Fruit fly (Drosophila melanogaster) whole organism, wandering third instar larva: Measurements from ENCODE around the gene Glg1.
A peak's percentile ranks its signal among the peaks of the same experiment; 100 is the strongest.

ENCODE experiments used
- Abd-B ChIP-seq: fragments of >200 bp; optimal IDR thresholded peaks from 2 replicates; lab custom pipeline; 2017; ENCODE audit warnings: missing biosample characterization, missing genetic modification characterization
- CG32264 ChIP-seq: fragments of 200-800 bp; sonication (Bioruptor generic); optimal IDR thresholded peaks from 2 replicates; lab custom pipeline; 2016; ENCODE audit warnings: missing biosample characterization, missing genetic modification characterization
- CG9705 ChIP-seq: fragments of 200-800 bp; sonication (Bioruptor generic); optimal IDR thresholded peaks from 2 replicates; lab custom pipeline; 2018; ENCODE audit warnings: missing biosample characterization, mild to moderate bottlenecking, missing genetic modification characterization
- CrebA ChIP-seq: fragments of 200-800 bp; sonication (Bioruptor generic); optimal IDR thresholded peaks from 2 replicates; lab custom pipeline; 2016; ENCODE audit warnings: missing biosample characterization, mild to moderate bottlenecking, missing genetic modification characterization, borderline replicate concordance
- Dfd ChIP-seq: fragments of >200 bp; optimal IDR thresholded peaks from 2 replicates; lab custom pipeline; 2017; ENCODE audit warnings: missing biosample characterization, missing genetic modification characterization
- Dif ChIP-seq: fragments of 200-275, 200-300 bp; sonication (Bioruptor generic); optimal IDR thresholded peaks from 2 replicates; lab custom pipeline; 2018; ENCODE audit warnings: missing biosample characterization, missing genetic modification characterization; ENCODE audit not compliant: partially characterized antibody
- GATAd ChIP-seq: sonication (Bioruptor generic); optimal IDR thresholded peaks from 2 replicates; lab custom pipeline; 2016; ENCODE audit warnings: missing biosample characterization, missing genetic modification characterization
- HLH106 ChIP-seq: fragments of 200-800 bp; optimal IDR thresholded peaks from 3 replicates; lab custom pipeline; 2019; ENCODE audit warnings: missing biosample characterization, mild to moderate bottlenecking, missing genetic modification characterization, moderate library complexity
- Hnf4 ChIP-seq: fragments of 200-800 bp; sonication (Bioruptor generic); optimal IDR thresholded peaks from 2 replicates; lab custom pipeline; 2016; ENCODE audit warnings: missing biosample characterization, mild to moderate bottlenecking, missing genetic modification characterization
- Hr78 ChIP-seq: fragments of >200 bp; optimal IDR thresholded peaks from 2 replicates; lab custom pipeline; 2017; ENCODE audit warnings: missing biosample characterization, missing genetic modification characterization
- Hr83 ChIP-seq: fragments of 200-300 bp; sonication (Bioruptor generic); optimal IDR thresholded peaks from 2 replicates; lab custom pipeline; 2016; ENCODE audit warnings: missing biosample characterization, mild to moderate bottlenecking, missing genetic modification characterization, moderate library complexity; ENCODE audit not compliant: poor library complexity, severe bottlenecking
- Jra ChIP-seq: sonication (Bioruptor generic); optimal IDR thresholded peaks from 2 replicates; lab custom pipeline; 2016; ENCODE audit warnings: missing biosample characterization, missing genetic modification characterization
- Mio ChIP-seq: sonication (Bioruptor generic); optimal IDR thresholded peaks from 2 replicates; lab custom pipeline; 2016; ENCODE audit warnings: missing biosample characterization, missing genetic modification characterization
- Myc ChIP-seq: fragments of >200 bp; optimal IDR thresholded peaks from 2 replicates; lab custom pipeline; 2017
- N ChIP-seq: fragments of >200 bp; optimal IDR thresholded peaks from 2 replicates; lab custom pipeline; 2018; ENCODE audit warnings: missing biosample characterization, missing external identifiers, missing genetic modification characterization
- OdsH ChIP-seq: fragments of 200-800 bp; sonication (Bioruptor generic); optimal IDR thresholded peaks from 2 replicates; lab custom pipeline; 2016; ENCODE audit warnings: missing biosample characterization, mild to moderate bottlenecking, missing genetic modification characterization
- Rel ChIP-seq, 2 experiments: fragments of 200-800 bp; sonication (Bioruptor generic) in 1 of 2; optimal IDR thresholded peaks; 2 replicates in 1 of 2; 3 replicates in 1 of 2; lab custom pipeline; 2016 to 2019; ENCODE audit warnings: mild to moderate bottlenecking in 2 of 2, missing biosample characterization in 2 of 2, missing genetic modification characterization in 2 of 2, moderate library complexity in 1 of 2
- Sp1 ChIP-seq: fragments of 200-800 bp; sonication (Bioruptor generic); optimal IDR thresholded peaks from 3 replicates; lab custom pipeline; 2019; ENCODE audit warnings: missing biosample characterization, mild to moderate bottlenecking, missing genetic modification characterization, moderate library complexity
- Vsx2 ChIP-seq: fragments of 200-300, 225-300 bp; sonication (Bioruptor generic); optimal IDR thresholded peaks from 2 replicates; lab custom pipeline; 2018; ENCODE audit warnings: missing biosample characterization, missing genetic modification characterization; ENCODE audit not compliant: partially characterized antibody
- br ChIP-seq: fragments of 200-800 bp; sonication (Bioruptor generic); optimal IDR thresholded peaks from 2 replicates; lab custom pipeline; 2016; ENCODE audit warnings: missing biosample characterization, missing genetic modification characterization
- brk ChIP-seq: fragments of 200-800 bp; sonication (Bioruptor generic); optimal IDR thresholded peaks from 2 replicates; lab custom pipeline; 2016; ENCODE audit warnings: missing biosample characterization, mild to moderate bottlenecking, missing genetic modification characterization
- dl ChIP-seq, 2 experiments: fragments of 175-275, 200-275 bp in 1 of 2; fragments of 200-275 bp in 1 of 2; sonication (Bioruptor generic); optimal IDR thresholded peaks; lab custom pipeline; 2018; ENCODE audit warnings: mild to moderate bottlenecking in 2 of 2, missing biosample characterization in 2 of 2, missing genetic modification characterization in 2 of 2, moderate library complexity in 2 of 2; ENCODE audit not compliant: partially characterized antibody in 2 of 2, insufficient read depth in 1 of 2
- dmrt93B ChIP-seq: fragments of 200-800 bp; sonication (Bioruptor generic); optimal IDR thresholded peaks from 2 replicates; lab custom pipeline; 2018; ENCODE audit warnings: missing biosample characterization, mild to moderate bottlenecking, missing genetic modification characterization
- dsf ChIP-seq: sonication (Bioruptor generic); optimal IDR thresholded peaks from 2 replicates; lab custom pipeline; 2016; ENCODE audit warnings: missing biosample characterization, missing genetic modification characterization, borderline replicate concordance
- ey ChIP-seq: fragments of 200-800 bp; sonication (Bioruptor generic); optimal IDR thresholded peaks from 2 replicates; lab custom pipeline; 2016; ENCODE audit warnings: missing biosample characterization, missing genetic modification characterization
- foxo ChIP-seq, 2 experiments: fragments of 200-800 bp; sonication (Bioruptor generic); optimal IDR thresholded peaks; 2 replicates in 1 of 2; 3 replicates in 1 of 2; lab custom pipeline; 2016 to 2017; ENCODE audit warnings: missing biosample characterization in 2 of 2, missing genetic modification characterization in 2 of 2
- fru ChIP-seq: fragments of 200-800 bp; sonication (Bioruptor generic); optimal IDR thresholded peaks from 3 replicates; lab custom pipeline; 2016; ENCODE audit warnings: missing biosample characterization, mild to moderate bottlenecking, missing genetic modification characterization
- h ChIP-seq: fragments of 200-800 bp; sonication (Bioruptor generic); optimal IDR thresholded peaks from 3 replicates; lab custom pipeline; 2016; ENCODE audit warnings: missing biosample characterization, mild to moderate bottlenecking, missing genetic modification characterization
- jim ChIP-seq: fragments of 175-275, 200-325 bp; sonication (Bioruptor generic); optimal IDR thresholded peaks from 2 replicates; lab custom pipeline; 2016; ENCODE audit warnings: missing biosample characterization, mild to moderate bottlenecking, missing genetic modification characterization
- lola ChIP-seq: fragments of >200 bp; optimal IDR thresholded peaks from 2 replicates; lab custom pipeline; 2017; ENCODE audit warnings: missing biosample characterization, missing genetic modification characterization
- pan ChIP-seq: fragments of >200 bp; optimal IDR thresholded peaks from 2 replicates; lab custom pipeline; 2017
- psq ChIP-seq: fragments of 200-800 bp; sonication (Bioruptor generic); optimal IDR thresholded peaks from 3 replicates; lab custom pipeline; 2017; ENCODE audit warnings: missing biosample characterization, mild to moderate bottlenecking, missing genetic modification characterization, moderate library complexity
- rgr ChIP-seq: fragments of 200-800 bp; sonication (Bioruptor generic); optimal IDR thresholded peaks from 3 replicates; lab custom pipeline; 2016; ENCODE audit warnings: missing biosample characterization, mild to moderate bottlenecking, missing genetic modification characterization
- sage ChIP-seq: fragments of 200-800 bp; sonication (Bioruptor generic); optimal IDR thresholded peaks from 2 replicates; lab custom pipeline; 2016; ENCODE audit warnings: missing biosample characterization, mild to moderate bottlenecking, missing genetic modification characterization
- sv ChIP-seq: fragments of 200-800 bp; sonication (Bioruptor generic); optimal IDR thresholded peaks from 3 replicates; lab custom pipeline; 2016; ENCODE audit warnings: missing biosample characterization, missing genetic modification characterization
- tai ChIP-seq: sonication (Bioruptor generic); optimal IDR thresholded peaks from 2 replicates; lab custom pipeline; 2016; ENCODE audit warnings: missing biosample characterization, missing genetic modification characterization
- usp ChIP-seq: fragments of >200 bp; optimal IDR thresholded peaks from 2 replicates; lab custom pipeline; 2017; ENCODE audit warnings: missing biosample characterization, missing genetic modification characterization
- woc ChIP-seq: sonication (Bioruptor generic); optimal IDR thresholded peaks from 2 replicates; lab custom pipeline; 2016; ENCODE audit warnings: missing biosample characterization, mild to moderate bottlenecking, missing genetic modification characterization

Gene Glg1

dm6 chr3L:21507955-21508354 is 617 bp upstream of the Glg1 start:
- TF ChIP-seq woc, result no peak
- no peak for TF ChIP-seq ey
- no peak for TF ChIP-seq Hnf4 (GFP tag; lab: Kevin White, UChicago)
- no peak for TF ChIP-seq dsf (GFP tag; lab: Kevin White, UChicago)
- no peak for TF ChIP-seq GATAd
- TF ChIP-seq lola (GFP tag; lab: Kevin White, UChicago), result no peak
- TF ChIP-seq tai (GFP tag; lab: Kevin White, UChicago), result no peak
- TF ChIP-seq sv, result no peak
- no peak for TF ChIP-seq h (GFP tag; lab: Kevin White, UChicago)
- TF ChIP-seq rgr (GFP tag; lab: Kevin White, UChicago), result no peak
- TF ChIP-seq CG32264, result no peak
- no peak for TF ChIP-seq Myc
- no peak for TF ChIP-seq Dif
- no peak for TF ChIP-seq fru

DNA sequence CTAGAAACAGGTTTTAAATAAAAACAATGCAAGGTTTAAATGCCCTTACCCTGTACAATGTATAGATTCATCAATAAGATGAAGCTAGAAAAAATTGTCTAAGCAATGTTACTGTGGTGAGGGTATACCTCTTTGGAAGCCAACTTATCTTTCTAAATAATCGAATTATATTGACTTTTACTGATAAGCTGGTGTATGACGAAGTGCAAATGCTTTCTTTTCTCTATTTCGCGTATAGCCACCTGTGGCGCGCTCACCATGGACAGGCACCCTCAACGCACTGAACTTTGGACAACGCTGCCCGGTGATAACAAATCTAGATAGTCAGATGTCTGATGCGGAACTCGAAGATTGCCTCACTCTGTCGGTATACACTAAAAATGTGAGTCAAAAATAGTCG is 5.4 kb downstream of the Glg1 start:
- TF ChIP-seq dsf (GFP tag; lab: Kevin White, UChicago), result no peak
- peak; percentile 55 for TF ChIP-seq Hnf4 (GFP tag; lab: Kevin White, UChicago)
- no peak for TF ChIP-seq CG32264
- TF ChIP-seq h (GFP tag; lab: Kevin White, UChicago), result peak; percentile 30
- TF ChIP-seq foxo (GFP tag; optimal IDR thresholded peaks at IDR 0.05; lab: Kevin White, UChicago), result peak in 1 of 2 experiments; percentile 34
- no peak for TF ChIP-seq pan
- TF ChIP-seq rgr (GFP tag; lab: Kevin White, UChicago), result peak; percentile 30
- no peak for TF ChIP-seq CG9705 (GFP tag; lab: Kevin White, UChicago)
- TF ChIP-seq brk (GFP tag; lab: Kevin White, UChicago), result no peak
- no peak for TF ChIP-seq N (GFP tag; lab: Kevin White, UChicago)
- TF ChIP-seq GATAd, result no peak
- TF ChIP-seq Sp1 (GFP tag; lab: Kevin White, UChicago), result no peak
- TF ChIP-seq Rel (GFP tag; optimal IDR thresholded peaks at IDR 0.05; lab: Kevin White, UChicago), result no peak
- no peak for TF ChIP-seq Rel (tag; optimal IDR thresholded peaks at IDR 0.05; lab: Kevin White, UChicago)
- no peak for TF ChIP-seq dl (GFP tag; optimal IDR thresholded peaks at IDR 0.05; lab: Kevin White, UChicago; ENCODE audit: insufficient read depth in 1 of 2, partially characterized antibody in 2 of 2)
- TF ChIP-seq usp (GFP tag; lab: Kevin White, UChicago), result no peak
- TF ChIP-seq br, result no peak
- no peak for TF ChIP-seq HLH106
- TF ChIP-seq jim, result no peak
- no peak for TF ChIP-seq ey
- no peak for TF ChIP-seq Hr78 (GFP tag; lab: Kevin White, UChicago)
- TF ChIP-seq Mio (GFP tag; lab: Kevin White, UChicago), result no peak
- TF ChIP-seq tai (GFP tag; lab: Kevin White, UChicago), result no peak
- no peak for TF ChIP-seq Dif
- TF ChIP-seq Hr83, result no peak
- no peak for TF ChIP-seq CrebA (GFP tag; lab: Kevin White, UChicago)
- TF ChIP-seq dmrt93B (GFP tag; lab: Kevin White, UChicago), result no peak
- no peak for TF ChIP-seq Abd-B (GFP tag; lab: Kevin White, UChicago)
- no peak for TF ChIP-seq sv
- no peak for TF ChIP-seq psq (GFP tag; lab: Kevin White, UChicago)
- TF ChIP-seq Jra (GFP tag; lab: Kevin White, UChicago), result no peak
- TF ChIP-seq lola (GFP tag; lab: Kevin White, UChicago), result no peak
- TF ChIP-seq fru, result peak; percentile 54
- TF ChIP-seq woc, result peak; percentile 0
- TF ChIP-seq sage, result no peak
- TF ChIP-seq Dfd (GFP tag; lab: Kevin White, UChicago), result no peak
- TF ChIP-seq OdsH (GFP tag; lab: Kevin White, UChicago), result peak; percentile 8
- no peak for TF ChIP-seq Vsx2
- no peak for TF ChIP-seq Myc
- TF ChIP-seq, all 38 proteins: peak for 7

dm6 chr3L:21501172-21501571 is 6.2 kb downstream of the Glg1 start, which contains the start of gene Est-Q:
Est-Q (plus strand) TSS chr3L:21501421.
- TF ChIP-seq Hr78 (GFP tag; lab: Kevin White, UChicago) (no peak), lola (GFP tag; lab: Kevin White, UChicago) (no peak), HLH106 (no peak), foxo (GFP tag; optimal IDR thresholded peaks at IDR 0.05; lab: Kevin White, UChicago) (no peak), Rel (GFP tag; optimal IDR thresholded peaks at IDR 0.05; lab: Kevin White, UChicago) (no peak), Rel (tag; optimal IDR thresholded peaks at IDR 0.05; lab: Kevin White, UChicago) (no peak), CG32264 (no peak), Hr83 (no peak), woc (no peak), sv (no peak), Mio (GFP tag; lab: Kevin White, UChicago) (no peak), Dif (no peak), Myc (no peak), brk (GFP tag; lab: Kevin White, UChicago) (no peak), Vsx2 (no peak), tai (GFP tag; lab: Kevin White, UChicago) (no peak), CG9705 (GFP tag; lab: Kevin White, UChicago) (no peak), N (GFP tag; lab: Kevin White, UChicago) (no peak)
